Fruit fly (Drosophila melanogaster) whole organism, embryonic: ENCODE data around the gene CG12945.

Experiments used
- Abd-B ChIP-seq: fragments of 200-800 bp; sonication (Bioruptor generic); optimal IDR thresholded peaks from 2 replicates; lab custom pipeline; 2018; ENCODE audit warnings: missing biosample characterization, mild to moderate bottlenecking, missing genetic modification characterization, moderate library complexity
- C15 ChIP-seq: fragments of 200-800 bp; sonication (Bioruptor generic); IDR thresholded peaks from 3 replicates; pipeline ENCODE4 v1.3.6; 2022; ENCODE audit warnings: missing biosample characterization, missing genetic modification characterization
- CG10543 ChIP-seq: fragments of 200-800 bp; sonication (Bioruptor generic); optimal IDR thresholded peaks from 3 replicates; lab custom pipeline; 2017; ENCODE audit warnings: missing biosample characterization, mild to moderate bottlenecking, missing genetic modification characterization, moderate library complexity
- CG10654 ChIP-seq: fragments of 200-800 bp; sonication (Bioruptor generic); optimal IDR thresholded peaks from 2 replicates; lab custom pipeline; 2016; ENCODE audit warnings: missing biosample characterization, missing genetic modification characterization
- CG10959 ChIP-seq: fragments of 200-800 bp; sonication (Bioruptor generic); IDR thresholded peaks from 2 replicates; pipeline ENCODE4 v1.3.6; 2022; ENCODE audit warnings: missing biosample characterization, missing genetic modification characterization
- CG11085 ChIP-seq: fragments of 200-800 bp; sonication (Bioruptor generic); IDR thresholded peaks from 2 replicates; pipeline ENCODE4 v1.3.6; 2022; ENCODE audit warnings: missing biosample characterization, missing genetic modification characterization
- CG12071 ChIP-seq: fragments of 200-800 bp; sonication (Bioruptor generic); optimal IDR thresholded peaks from 3 replicates; lab custom pipeline; 2018; ENCODE audit warnings: missing biosample characterization, mild to moderate bottlenecking, missing genetic modification characterization
- CG12769 ChIP-seq: fragments of 200-800 bp; sonication (Bioruptor generic); optimal IDR thresholded peaks from 2 replicates; lab custom pipeline; 2019; ENCODE audit warnings: missing biosample characterization, mild to moderate bottlenecking, missing genetic modification characterization, moderate library complexity
- CG12942 ChIP-seq: fragments of 200-800 bp; sonication (Bioruptor generic); optimal IDR thresholded peaks from 3 replicates; lab custom pipeline; 2016; ENCODE audit warnings: missing biosample characterization, missing genetic modification characterization
- CG13624 ChIP-seq: fragments of 200-800 bp; sonication (Bioruptor generic); optimal IDR thresholded peaks from 2 replicates; lab custom pipeline; 2016; ENCODE audit warnings: missing biosample characterization, missing genetic modification characterization
- CG17359 ChIP-seq: fragments of 200-800 bp; sonication (Bioruptor generic); optimal IDR thresholded peaks from 3 replicates; lab custom pipeline; 2018; ENCODE audit warnings: missing biosample characterization, mild to moderate bottlenecking, missing genetic modification characterization, moderate library complexity
- CG2116 ChIP-seq: fragments of 200-800 bp; sonication (Bioruptor generic); optimal IDR thresholded peaks from 3 replicates; lab custom pipeline; 2018; ENCODE audit warnings: missing biosample characterization, mild to moderate bottlenecking, missing genetic modification characterization
- CG32532 ChIP-seq: fragments of 200-800 bp; sonication (Bioruptor generic); IDR thresholded peaks from 2 replicates; pipeline ENCODE4 v1.3.6; 2022; ENCODE audit warnings: missing biosample characterization, missing genetic modification characterization
- CG33213 ChIP-seq: fragments of 200-800 bp; sonication (Bioruptor generic); optimal IDR thresholded peaks from 3 replicates; lab custom pipeline; 2016; ENCODE audit warnings: missing biosample characterization, missing genetic modification characterization
- CG34224 ChIP-seq: fragments of 200-800 bp; sonication (Bioruptor generic); IDR thresholded peaks from 3 replicates; pipeline ENCODE4 v1.3.6; 2022; ENCODE audit warnings: missing biosample characterization, missing genetic modification characterization; ENCODE audit not compliant: partially characterized antibody
- CG8765 ChIP-seq: fragments of 200-800 bp; sonication (Bioruptor generic); IDR thresholded peaks from 2 replicates; pipeline ENCODE4 v1.3.6; 2022; ENCODE audit warnings: missing biosample characterization, missing genetic modification characterization
- CG9876 ChIP-seq: fragments of 200-800 bp; sonication (Bioruptor generic); optimal IDR thresholded peaks from 2 replicates; lab custom pipeline; 2016; ENCODE audit warnings: missing biosample characterization, missing genetic modification characterization
- Drgx ChIP-seq: fragments of 200-800 bp; sonication (Bioruptor generic); IDR thresholded peaks from 2 replicates; pipeline ENCODE4 v1.3.6; 2022; ENCODE audit warnings: missing biosample characterization, missing genetic modification characterization
- Elba2 ChIP-seq: fragments of 200-800 bp; sonication (Bioruptor generic); optimal IDR thresholded peaks from 3 replicates; lab custom pipeline; 2016; ENCODE audit warnings: missing biosample characterization, missing genetic modification characterization
- Ets65A ChIP-seq: fragments of 200-800 bp; sonication (Bioruptor generic); peaks from one replicate; lab custom pipeline; 2016; ENCODE audit warnings: missing biosample characterization, missing genetic modification characterization
- Fer2 ChIP-seq: fragments of 200-800 bp; sonication (Bioruptor generic); optimal IDR thresholded peaks from 2 replicates; lab custom pipeline; 2018; ENCODE audit warnings: missing biosample characterization, mild to moderate bottlenecking, missing genetic modification characterization, moderate library complexity
- MESR4 ChIP-seq: fragments of 200-800 bp; sonication (Bioruptor generic); optimal IDR thresholded peaks from 2 replicates; lab custom pipeline; 2018; ENCODE audit warnings: missing biosample characterization, mild to moderate bottlenecking, missing genetic modification characterization, moderate library complexity
- Med ChIP-seq: fragments of 200-800 bp; sonication (Bioruptor generic); peaks from one replicate; lab custom pipeline; 2016; ENCODE audit warnings: missing biosample characterization, missing genetic modification characterization, mild to moderate bottlenecking, inconsistent platforms, moderate library complexity
- Pdp1 ChIP-seq, 2 experiments: fragments of 200-800 bp; sonication (Bioruptor generic); optimal IDR thresholded peaks; 3 replicates each; lab custom pipeline; 2016; ENCODE audit warnings: missing biosample characterization in 2 of 2, missing genetic modification characterization in 2 of 2, mild to moderate bottlenecking in 1 of 2, moderate library complexity in 1 of 2
- Rfx ChIP-seq: fragments of 200-800 bp; sonication (Bioruptor generic); IDR thresholded peaks from 2 replicates; pipeline ENCODE4 v1.3.6; 2022; ENCODE audit warnings: missing biosample characterization, missing genetic modification characterization
- Spps ChIP-seq: fragments of 200-800 bp; sonication (Bioruptor generic); optimal IDR thresholded peaks from 2 replicates; lab custom pipeline; 2018; ENCODE audit warnings: missing biosample characterization, mild to moderate bottlenecking, missing genetic modification characterization
- Stat92E ChIP-seq, 3 experiments: fragments of >200 bp in 2 of 3; fragments of 200-800 bp in 1 of 3; sonication (Bioruptor generic) in 1 of 3; optimal IDR thresholded peaks; 2 replicates each; lab custom pipeline; 2017 to 2019; ENCODE audit warnings: missing biosample characterization in 3 of 3, missing genetic modification characterization in 3 of 3, mild to moderate bottlenecking in 1 of 3, moderate library complexity in 1 of 3
- Trl ChIP-seq, 3 experiments: fragments of >200 bp in 2 of 3; fragments of 200-800 bp in 1 of 3; sonication (Bioruptor generic) in 1 of 3; optimal IDR thresholded peaks; 2 replicates in 1 of 3; 3 replicates in 2 of 3; lab custom pipeline; 2016 to 2017; ENCODE audit warnings: missing biosample characterization in 1 of 3, missing genetic modification characterization in 1 of 3
- Vsx1 ChIP-seq: fragments of 200-800 bp; sonication (Bioruptor generic); optimal IDR thresholded peaks from 2 replicates; lab custom pipeline; 2017; ENCODE audit warnings: missing biosample characterization, mild to moderate bottlenecking, missing genetic modification characterization, missing genetic modification reagents
- ac ChIP-seq: fragments of 200-800 bp; sonication (Bioruptor generic); optimal IDR thresholded peaks from 3 replicates; lab custom pipeline; 2017; ENCODE audit warnings: missing biosample characterization, mild to moderate bottlenecking, missing genetic modification characterization
- aop ChIP-seq: fragments of 200-800 bp; sonication (Bioruptor generic); IDR thresholded peaks from 2 replicates; pipeline ENCODE4 v1.3.6; 2022; ENCODE audit warnings: missing biosample characterization, missing genetic modification characterization
- br ChIP-seq: fragments of >200 bp; optimal IDR thresholded peaks from 2 replicates; lab custom pipeline; 2017
- btn ChIP-seq: fragments of 200-800 bp; sonication (Bioruptor generic); optimal IDR thresholded peaks from 2 replicates; lab custom pipeline; 2016; ENCODE audit warnings: missing biosample characterization, missing genetic modification characterization
- cad ChIP-seq: fragments of >200 bp; optimal IDR thresholded peaks from 2 replicates; lab custom pipeline; 2017; ENCODE audit warnings: missing biosample characterization, missing genetic modification characterization
- chinmo ChIP-seq: fragments of 200-800 bp; sonication (Bioruptor generic); IDR thresholded peaks from 4 replicates; pipeline ENCODE4 v1.3.6; 2022; ENCODE audit warnings: missing biosample characterization, missing genetic modification characterization; ENCODE audit not compliant: partially characterized antibody
- ftz-f1 ChIP-seq: fragments of 200-800 bp; sonication (Bioruptor generic); optimal IDR thresholded peaks from 2 replicates; lab custom pipeline; 2016; ENCODE audit warnings: missing biosample characterization, missing genetic modification characterization
- gcm2 ChIP-seq: fragments of 200-800 bp; sonication (Bioruptor generic); optimal IDR thresholded peaks from 2 replicates; lab custom pipeline; 2016; ENCODE audit warnings: missing biosample characterization, missing genetic modification characterization
- gfzf ChIP-seq: fragments of 200-800 bp; sonication (Bioruptor generic); optimal IDR thresholded peaks from 2 replicates; lab custom pipeline; 2016; ENCODE audit warnings: missing biosample characterization, mild to moderate bottlenecking, missing genetic modification characterization, moderate library complexity
- gsb-n ChIP-seq: fragments of 200-800 bp; sonication (Bioruptor generic); optimal IDR thresholded peaks from 3 replicates; lab custom pipeline; 2018; ENCODE audit warnings: missing biosample characterization, mild to moderate bottlenecking, missing genetic modification characterization
- ham ChIP-seq: fragments of 200-800 bp; sonication (Bioruptor generic); IDR thresholded peaks from 2 replicates; pipeline ENCODE4 v1.3.6; 2022; ENCODE audit warnings: missing biosample characterization, missing genetic modification characterization
- kah ChIP-seq: fragments of 200-800 bp; sonication (Bioruptor generic); optimal IDR thresholded peaks from 2 replicates; lab custom pipeline; 2018; ENCODE audit warnings: missing biosample characterization, mild to moderate bottlenecking, missing genetic modification characterization
- lab ChIP-seq: fragments of 200-800 bp; sonication (Bioruptor generic); optimal IDR thresholded peaks from 3 replicates; lab custom pipeline; 2017; ENCODE audit warnings: missing biosample characterization, missing genetic modification characterization, mild to moderate bottlenecking, moderate library complexity, missing genetic modification reagents
- nau ChIP-seq: fragments of 200-800 bp; sonication (Bioruptor generic); optimal IDR thresholded peaks from 3 replicates; lab custom pipeline; 2017; ENCODE audit warnings: missing biosample characterization, mild to moderate bottlenecking, missing genetic modification characterization, missing genetic modification reagents
- pfk ChIP-seq: fragments of 200-800 bp; sonication (Bioruptor generic); optimal IDR thresholded peaks from 2 replicates; lab custom pipeline; 2018; ENCODE audit warnings: missing biosample characterization, mild to moderate bottlenecking, missing genetic modification characterization, moderate library complexity
- rib ChIP-seq: fragments of 200-800 bp; sonication (Bioruptor generic); IDR thresholded peaks from 2 replicates; pipeline ENCODE4 v1.3.6; 2022; ENCODE audit warnings: missing biosample characterization, missing genetic modification characterization
- sd ChIP-seq: fragments of 200-800 bp; sonication (Bioruptor generic); optimal IDR thresholded peaks from 3 replicates; lab custom pipeline; 2018; ENCODE audit warnings: missing biosample characterization, mild to moderate bottlenecking, missing genetic modification characterization, moderate library complexity
- ssp ChIP-seq: fragments of 200-800 bp; sonication (Bioruptor generic); IDR thresholded peaks from 2 replicates; pipeline ENCODE4 v1.3.6; 2022; ENCODE audit warnings: missing biosample characterization, missing genetic modification characterization

CG12945 gene

DNA sequence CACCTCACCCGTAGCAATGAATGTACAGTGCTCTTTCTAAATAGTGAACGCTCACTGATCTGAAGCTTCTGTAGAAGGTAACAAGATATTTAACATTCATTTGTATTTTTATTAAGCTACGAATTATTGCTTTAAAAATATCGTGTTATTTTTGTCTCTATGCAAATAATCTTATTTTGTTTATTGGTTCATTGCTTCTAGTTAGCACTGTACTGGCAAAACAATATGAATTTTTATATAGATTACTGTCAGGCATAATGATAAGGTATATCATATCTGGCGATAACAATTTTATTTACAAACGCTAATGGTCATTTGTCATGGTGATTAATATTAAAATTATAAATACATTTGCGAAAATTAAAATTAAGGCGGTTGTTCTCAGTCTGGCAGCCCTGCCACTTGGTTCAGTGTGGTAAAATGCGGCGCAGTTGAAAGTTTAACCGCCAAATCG is 19.5 kb downstream of the CG12945 start, which contains the start of gene CG9471 (continued):
- TF ChIP-seq btn (GFP tag; lab: Kevin White, UChicago) (peak; percentile 25), Elba2 (peak; percentile 54), C15 (GFP tag; lab: Robert Waterston, UW) (peak; percentile 71; the same call in 1 of the 3 replicates), gsb-n (tag; lab: Kevin White, UChicago) (peak; percentile 81), CG12942 (peak; percentile 88), Rfx (GFP tag; lab: Robert Waterston, UW) (peak; percentile 93), Vsx1 (peak; percentile 74), aop (GFP tag; lab: Robert Waterston, UW) (peak; percentile 80), MESR4 (GFP tag; lab: Kevin White, UChicago) (peak; percentile 26), Drgx (GFP tag; lab: Robert Waterston, UW) (peak; percentile 94), Ets65A (GFP tag; lab: Kevin White, UChicago) (peak; percentile 97), CG8765 (GFP tag; lab: Robert Waterston, UW) (peak; percentile 70; the same call in 1 of the 2 replicates), br (lab: Kevin White, UChicago) (no peak)
- TF ChIP-seq, all 482 proteins: peak for 425

DNA sequence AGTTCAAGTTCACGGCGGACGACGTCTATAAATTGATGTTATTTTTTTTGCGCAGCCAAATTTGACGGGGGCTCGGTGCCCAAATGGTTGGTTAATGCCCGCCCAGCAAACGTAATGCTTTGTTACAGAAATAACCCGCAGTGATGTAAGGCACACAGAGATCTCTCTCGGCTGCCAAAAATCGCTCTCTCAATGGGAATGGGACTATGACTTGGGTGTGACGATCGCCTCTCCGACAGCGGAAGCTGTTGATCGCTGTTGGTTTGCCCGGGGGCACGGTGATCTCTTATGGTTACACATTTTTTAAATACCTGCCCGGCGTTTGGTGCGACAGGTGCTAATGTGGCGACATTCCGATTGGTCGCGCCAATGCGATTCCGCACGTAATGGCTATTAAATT is 20.9 kb downstream of the CG12945 start:
- TF ChIP-seq ftz-f1: peak; percentile 37
- TF ChIP-seq CG10654: no peak
- no peak for TF ChIP-seq pfk (GFP tag; lab: Kevin White, UChicago)
- TF ChIP-seq CG17359 (tag; lab: Kevin White, UChicago): no peak
- TF ChIP-seq gcm2 (GFP tag; lab: Kevin White, UChicago): no peak
- no peak for TF ChIP-seq kah (GFP tag; lab: Kevin White, UChicago)
- no peak for TF ChIP-seq CG12071 (GFP tag; lab: Kevin White, UChicago)
- no peak for TF ChIP-seq ham (GFP tag; lab: Robert Waterston, UW)
- no peak for TF ChIP-seq ac (GFP tag; lab: Kevin White, UChicago)
- no peak for TF ChIP-seq ssp (GFP tag; lab: Robert Waterston, UW)
- TF ChIP-seq nau: peak; percentile 30
- no peak for TF ChIP-seq CG33213 (GFP tag; lab: Kevin White, UChicago)
- no peak for TF ChIP-seq Fer2 (tag; lab: Kevin White, UChicago)
- TF ChIP-seq CG13624 (GFP tag; lab: Kevin White, UChicago): peak; percentile 30
- TF ChIP-seq Trl (optimal IDR thresholded peaks at IDR 0.05; lab: Kevin White, UChicago): peak in 1 of 2 experiments; percentile 56
- TF ChIP-seq Trl (GFP tag; optimal IDR thresholded peaks at IDR 0.05; lab: Kevin White, UChicago): no peak
- no peak for TF ChIP-seq CG9876 (GFP tag; lab: Kevin White, UChicago)
- no peak for TF ChIP-seq Stat92E (GFP tag; optimal IDR thresholded peaks at IDR 0.05; lab: Kevin White, UChicago)
- TF ChIP-seq CG11085 (GFP tag; lab: Robert Waterston, UW): no peak
- TF ChIP-seq CG34224 (GFP tag; lab: Robert Waterston, UW): 0 out of 3 replicates have a peak, but pooled peaks have one; percentile 26
- peak; percentile 86; the same call in 3 of the 4 replicates for TF ChIP-seq chinmo (GFP tag; lab: Robert Waterston, UW)
- TF ChIP-seq Abd-B: no peak
- TF ChIP-seq CG12769 (tag; lab: Kevin White, UChicago): peak; percentile 80
- peak; percentile 72 for TF ChIP-seq CG10543
- 0 out of 2 replicates have a peak, but pooled peaks have one; percentile 24 for TF ChIP-seq CG32532
- no peak for TF ChIP-seq C15 (GFP tag; lab: Robert Waterston, UW)
- TF ChIP-seq Med: peak; percentile 51
- no peak for TF ChIP-seq cad
- peak; percentile 7 for TF ChIP-seq lab
- TF ChIP-seq sd (tag; lab: Kevin White, UChicago): peak; percentile 98
- no peak for TF ChIP-seq Spps
- peak in 1 of 2 experiments; percentile 97 for TF ChIP-seq Pdp1 (GFP tag; optimal IDR thresholded peaks at IDR 0.05; lab: Kevin White, UChicago)
- 0 out of 2 replicates have a peak, but pooled peaks have one; percentile 33 for TF ChIP-seq rib (GFP tag; lab: Robert Waterston, UW)
- no peak for TF ChIP-seq gfzf
- peak; percentile 27; the same call in 1 of the 2 replicates for TF ChIP-seq Rfx (GFP tag; lab: Robert Waterston, UW)
- no peak for TF ChIP-seq CG10959
- no peak for TF ChIP-seq CG2116 (GFP tag; lab: Kevin White, UChicago)
